Fruit fly (Drosophila melanogaster): ENCODE measurements around the gene CG14380.

Gene CG14380

dm6 chr3R:13214347-13214746 is 26.0 kb downstream of the CG14380 start, which contains the start of gene CG8483:
TSS of gene CG8483 (minus strand) at chr3R:13214465.
- TF ChIP-seq CG33017 (tag; optimal IDR thresholded peaks at IDR 0.05) (no peak), CG7101 (tag; optimal IDR thresholded peaks at IDR 0.05) (no peak), CG7045 (GFP tag; optimal IDR thresholded peaks at IDR 0.05) (no peak)

dm6 chr3R:13215100-13215499 is 26.8 kb downstream of the CG14380 start:
- no peak for TF ChIP-seq cnc (optimal IDR thresholded peaks at IDR 0.05)
- TF ChIP-seq CG7045 (GFP tag; optimal IDR thresholded peaks at IDR 0.05), result no peak
- no peak for TF ChIP-seq CG7101 (tag; optimal IDR thresholded peaks at IDR 0.05)
- no peak for TF ChIP-seq kay (GFP tag; ENCODE audit: borderline replicate concordance)
- no peak for TF ChIP-seq Mnt (GFP tag; optimal IDR thresholded peaks at IDR 0.05)
- no peak for TF ChIP-seq Hr96 (GFP tag; optimal IDR thresholded peaks at IDR 0.05)
- TF ChIP-seq ovo (GFP tag; optimal IDR thresholded peaks at IDR 0.05), result no peak
- no peak for TF ChIP-seq CG33017 (tag; optimal IDR thresholded peaks at IDR 0.05)
- TF ChIP-seq pad (GFP tag; optimal IDR thresholded peaks at IDR 0.05), result no peak

- TF ChIP-seq CG14711 (tag; optimal IDR thresholded peaks at IDR 0.05), result no peak
- no peak for TF ChIP-seq pad (GFP tag; optimal IDR thresholded peaks at IDR 0.05)
- no peak for TF ChIP-seq Crg-1 (GFP tag; optimal IDR thresholded peaks at IDR 0.05)
- no peak for TF ChIP-seq kay (GFP tag; ENCODE audit: borderline replicate concordance)
- no peak for TF ChIP-seq toe (GFP tag; optimal IDR thresholded peaks at IDR 0.05)
- TF ChIP-seq tj (GFP tag; optimal IDR thresholded peaks at IDR 0.05), result no peak
- no peak for TF ChIP-seq CG12768 (GFP tag; optimal IDR thresholded peaks at IDR 0.05)
- TF ChIP-seq Mnt (GFP tag; optimal IDR thresholded peaks at IDR 0.05), result no peak
- TF ChIP-seq CG5204 (GFP tag; optimal IDR thresholded peaks at IDR 0.05), result no peak
- no peak for TF ChIP-seq bab1 (GFP tag; optimal IDR thresholded peaks at IDR 0.05)
- TF ChIP-seq CG33017 (tag; optimal IDR thresholded peaks at IDR 0.05), result no peak
- TF ChIP-seq Clk (GFP tag; optimal IDR thresholded peaks at IDR 0.05), result no peak
- no peak for TF ChIP-seq Hr96 (GFP tag; optimal IDR thresholded peaks at IDR 0.05)
These were observed 30.4 kb downstream of the CG14380 start for dm6 chr3R:13218733-13219132.

- no peak for TF ChIP-seq Hr96 (GFP tag; optimal IDR thresholded peaks at IDR 0.05)
- no peak for TF ChIP-seq CG12768 (GFP tag; optimal IDR thresholded peaks at IDR 0.05)
- no peak for TF ChIP-seq CG7101 (tag; optimal IDR thresholded peaks at IDR 0.05)
- no peak for TF ChIP-seq CG1620 (GFP tag; optimal IDR thresholded peaks at IDR 0.05)
- TF ChIP-seq CG14711 (tag; optimal IDR thresholded peaks at IDR 0.05), result no peak
- TF ChIP-seq kay (GFP tag; ENCODE audit: borderline replicate concordance), result no peak
- TF ChIP-seq CG33017 (tag; optimal IDR thresholded peaks at IDR 0.05), result no peak
- no peak for TF ChIP-seq CG11617 (GFP tag; optimal IDR thresholded peaks at IDR 0.05)
- no peak for TF ChIP-seq Clk (GFP tag; optimal IDR thresholded peaks at IDR 0.05)
- no peak for TF ChIP-seq Crg-1 (GFP tag; optimal IDR thresholded peaks at IDR 0.05)
- TF ChIP-seq toe (GFP tag; optimal IDR thresholded peaks at IDR 0.05), result no peak
- no peak for TF ChIP-seq cnc (optimal IDR thresholded peaks at IDR 0.05)
- no peak for TF ChIP-seq bab1 (GFP tag; optimal IDR thresholded peaks at IDR 0.05)
- TF ChIP-seq ovo (GFP tag; optimal IDR thresholded peaks at IDR 0.05), result no peak
These were observed 32.2 kb downstream of the CG14380 start, which contains the start of gene CG8476 for dm6 chr3R:13220478-13220877. TSS of gene CG8476 (minus strand) at chr3R:13220578.

dm6 chr3R:13221820-13222219 is 33.5 kb downstream of the CG14380 start:
- no peak for TF ChIP-seq CG11617 (GFP tag; optimal IDR thresholded peaks at IDR 0.05)

dm6 chr3R:13231184-13231583 is 42.9 kb downstream of the CG14380 start:
- TF ChIP-seq Mnt (GFP tag; optimal IDR thresholded peaks at IDR 0.05) (no peak), CG12768 (GFP tag; optimal IDR thresholded peaks at IDR 0.05) (no peak), CG7101 (tag; optimal IDR thresholded peaks at IDR 0.05) (no peak), CG5204 (GFP tag; optimal IDR thresholded peaks at IDR 0.05) (no peak), bab1 (GFP tag; optimal IDR thresholded peaks at IDR 0.05) (no peak), pad (GFP tag; optimal IDR thresholded peaks at IDR 0.05) (no peak), Clk (GFP tag; optimal IDR thresholded peaks at IDR 0.05) (no peak), CG33017 (tag; optimal IDR thresholded peaks at IDR 0.05) (no peak), toe (GFP tag; optimal IDR thresholded peaks at IDR 0.05) (no peak), ovo (GFP tag; optimal IDR thresholded peaks at IDR 0.05) (no peak), Hr96 (GFP tag; optimal IDR thresholded peaks at IDR 0.05) (no peak), CG1620 (GFP tag; optimal IDR thresholded peaks at IDR 0.05) (no peak), CG14711 (tag; optimal IDR thresholded peaks at IDR 0.05) (no peak), CG11617 (GFP tag; optimal IDR thresholded peaks at IDR 0.05) (no peak), kay (GFP tag; ENCODE audit: borderline replicate concordance) (no peak), CG7045 (GFP tag; optimal IDR thresholded peaks at IDR 0.05) (no peak), Crg-1 (GFP tag; optimal IDR thresholded peaks at IDR 0.05) (no peak), cnc (optimal IDR thresholded peaks at IDR 0.05) (no peak), tj (GFP tag; optimal IDR thresholded peaks at IDR 0.05) (no peak)
